Worm (Caenorhabditis elegans) whole organism, midembryonic: ENCODE measurements around the gene paqr-2.

Experiments used
- T22C8.4 ChIP-seq: fragments of 200-800 bp; sonication (Bioruptor generic); IDR thresholded peaks from 2 replicates; pipeline ENCODE4 v1.3.6; 2022; ENCODE audit warnings: missing genetic modification characterization, missing compliant biosample characterization
- cog-1 ChIP-seq: sonication (generic microtip); optimal IDR thresholded peaks from 2 replicates; lab custom pipeline; 2016; ENCODE audit warnings: missing genetic modification characterization, missing compliant biosample characterization
- flt-1 ChIP-seq: fragments of 200-800 bp; sonication (Bioruptor generic); IDR thresholded peaks from 2 replicates; pipeline ENCODE4 v1.3.6; 2022; ENCODE audit warnings: missing genetic modification characterization, missing compliant biosample characterization
- klf-2 ChIP-seq: fragments of 200-800 bp; sonication (Bioruptor generic); conservative IDR thresholded peaks from 2 replicates; pipeline ENCODE4 v1.3.6; 2022; ENCODE audit warnings: missing genetic modification reagents, missing genetic modification characterization, missing compliant biosample characterization
- med-1 ChIP-seq: sonication (generic microtip); optimal IDR thresholded peaks from 2 replicates; lab custom pipeline; 2017; ENCODE audit warnings: missing genetic modification characterization, mild to moderate bottlenecking, missing compliant biosample characterization, antibody characterized with exemption, missing genetic modification reagents; ENCODE audit not compliant: insufficient read depth
- ref-1 ChIP-seq: fragments of 200-800 bp; sonication (Bioruptor generic); conservative IDR thresholded peaks from 2 replicates; pipeline ENCODE4 v1.3.6; 2022; ENCODE audit warnings: missing genetic modification reagents, missing genetic modification characterization, missing compliant biosample characterization
- tab-1 ChIP-seq: fragments of 200-800 bp; sonication (Bioruptor generic); IDR thresholded peaks from 2 replicates; pipeline ENCODE4 v1.3.6; 2022; ENCODE audit warnings: missing genetic modification characterization, missing compliant biosample characterization
- ztf-23 ChIP-seq: fragments of 200-800 bp; sonication (Bioruptor generic); IDR thresholded peaks from 2 replicates; pipeline ENCODE4 v1.3.6; 2022; ENCODE audit warnings: missing genetic modification reagents, missing genetic modification characterization, missing compliant biosample characterization
- ztf-29 ChIP-seq: fragments of 200-800 bp; sonication (Bioruptor generic); IDR thresholded peaks from 2 replicates; pipeline ENCODE4 v1.3.6; 2022; ENCODE audit warnings: missing genetic modification reagents, missing genetic modification characterization, missing compliant biosample characterization

paqr-2 gene

DNA sequence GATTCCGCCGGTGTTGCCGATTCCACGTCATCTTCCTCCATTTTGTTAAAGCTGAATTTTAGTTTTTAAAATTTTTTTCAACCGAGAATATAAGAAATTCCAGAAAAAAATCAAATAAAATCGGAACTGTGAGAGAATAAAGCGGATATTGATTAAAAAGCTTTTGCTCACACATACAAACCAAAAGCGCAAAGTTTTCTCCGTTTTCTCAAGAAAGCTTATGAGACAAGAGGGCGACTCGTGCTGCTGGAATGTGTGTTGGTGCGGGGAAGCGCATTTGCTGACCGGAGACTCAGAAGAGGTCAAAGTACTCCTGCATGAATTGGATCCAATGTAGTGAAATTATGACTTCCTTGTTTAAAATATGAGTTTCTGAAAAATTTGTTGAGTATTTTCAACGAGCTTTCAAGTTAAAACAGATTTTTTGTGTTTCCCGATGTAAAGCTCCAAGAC is at the start of gene paqr-2:
TSS of gene paqr-2 (minus strand) at position 51 of the 453 bp plus-strand sequence.
- TF ChIP-seq tab-1 (GFP tag; lab: Robert Waterston, UW): no peak
- no peak for TF ChIP-seq flt-1 (GFP tag; lab: Robert Waterston, UW)
- TF ChIP-seq med-1: no peak
- TF ChIP-seq ztf-29 (GFP tag; lab: Robert Waterston, UW): no peak
- TF ChIP-seq ref-1 (GFP tag; lab: Robert Waterston, UW): no peak
- TF ChIP-seq cog-1 (tag; lab: Kevin White, UChicago): no peak
- no peak for TF ChIP-seq klf-2 (GFP tag; lab: Robert Waterston, UW)
- TF ChIP-seq T22C8.4 (GFP tag; lab: Robert Waterston, UW): no peak
- no peak for TF ChIP-seq ztf-23

DNA sequence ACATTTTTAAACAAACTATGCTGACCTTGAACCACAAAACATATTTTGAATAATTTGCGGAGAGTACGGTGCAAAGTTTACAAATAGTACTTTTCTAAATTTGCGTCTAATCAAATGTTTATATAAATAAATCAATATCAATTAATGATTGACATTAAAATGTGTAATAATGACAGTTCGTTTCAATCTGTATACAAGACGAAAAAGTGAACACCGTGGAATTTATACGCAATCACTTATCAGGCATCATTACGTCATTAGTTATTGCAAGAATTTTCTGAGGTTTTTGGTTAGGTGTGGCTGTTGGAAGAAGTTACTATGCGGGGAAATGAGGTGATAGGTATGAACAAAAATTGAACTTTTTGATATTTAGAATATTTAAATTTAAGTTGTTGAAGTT is 47.4 kb upstream of the paqr-2 start:
- TF ChIP-seq tab-1 (GFP tag; lab: Robert Waterston, UW) (no peak), cog-1 (tag; lab: Kevin White, UChicago) (no peak), flt-1 (GFP tag; lab: Robert Waterston, UW) (no peak), T22C8.4 (GFP tag; lab: Robert Waterston, UW) (no peak), ref-1 (GFP tag; lab: Robert Waterston, UW) (no peak), med-1 (no peak), ztf-23 (no peak), ztf-29 (GFP tag; lab: Robert Waterston, UW) (no peak), klf-2 (GFP tag; lab: Robert Waterston, UW) (no peak)

DNA sequence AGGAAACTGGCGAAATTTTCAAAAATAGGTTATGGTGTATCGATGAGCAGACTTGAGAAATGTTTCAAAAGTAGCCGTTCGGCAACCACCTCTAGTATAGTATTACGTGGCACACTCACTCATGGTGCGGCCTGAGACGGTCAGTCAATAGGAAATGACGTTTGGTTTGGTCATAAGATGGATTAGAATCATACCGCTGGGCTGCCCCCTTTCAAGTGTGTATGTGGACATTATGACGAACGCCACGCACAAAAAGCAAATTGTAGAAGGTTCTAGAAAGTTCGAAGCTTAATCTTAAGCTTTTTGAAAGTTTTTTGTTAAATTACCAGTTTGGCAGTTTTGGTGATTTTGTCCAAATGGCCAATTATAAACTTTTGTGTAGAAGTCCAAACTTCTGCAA is 44.6 kb upstream of the paqr-2 start:
- TF ChIP-seq klf-2 (GFP tag; lab: Robert Waterston, UW) (no peak), ztf-23 (no peak), tab-1 (GFP tag; lab: Robert Waterston, UW) (no peak), med-1 (no peak), flt-1 (GFP tag; lab: Robert Waterston, UW) (no peak), ztf-29 (GFP tag; lab: Robert Waterston, UW) (no peak), cog-1 (tag; lab: Kevin White, UChicago) (no peak)

DNA sequence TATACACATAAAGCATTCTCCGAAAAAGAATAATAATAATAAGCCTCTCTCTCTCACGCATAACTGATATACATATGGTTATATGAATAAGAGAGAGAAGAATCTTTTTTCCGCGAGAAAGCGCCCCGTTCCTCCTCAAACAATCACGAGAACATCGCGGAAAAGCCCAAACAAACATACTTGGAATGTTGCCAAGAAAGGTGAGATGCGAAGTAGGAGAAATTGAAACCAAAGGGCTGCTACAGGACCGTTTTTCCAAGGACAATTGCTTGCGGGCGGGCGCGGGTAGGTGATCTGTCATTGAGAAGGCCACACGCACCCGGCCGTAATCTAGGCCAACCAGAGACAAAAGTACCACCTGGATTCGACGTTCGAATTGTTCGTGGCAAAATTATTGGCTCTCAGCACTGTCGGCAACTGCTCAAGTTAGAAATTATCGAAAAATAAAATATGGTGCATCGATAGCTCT is 44.0 kb upstream of the paqr-2 start, which contains the start of gene dnj-24:
TSS of gene dnj-24 (minus strand) at position 419 of the 469 bp plus-strand sequence.
- TF ChIP-seq tab-1 (GFP tag; lab: Robert Waterston, UW) (no peak), ztf-23 (no peak), ref-1 (GFP tag; lab: Robert Waterston, UW) (no peak), flt-1 (GFP tag; lab: Robert Waterston, UW) (no peak), cog-1 (tag; lab: Kevin White, UChicago) (no peak), med-1 (no peak), ztf-29 (GFP tag; lab: Robert Waterston, UW) (no peak)

DNA sequence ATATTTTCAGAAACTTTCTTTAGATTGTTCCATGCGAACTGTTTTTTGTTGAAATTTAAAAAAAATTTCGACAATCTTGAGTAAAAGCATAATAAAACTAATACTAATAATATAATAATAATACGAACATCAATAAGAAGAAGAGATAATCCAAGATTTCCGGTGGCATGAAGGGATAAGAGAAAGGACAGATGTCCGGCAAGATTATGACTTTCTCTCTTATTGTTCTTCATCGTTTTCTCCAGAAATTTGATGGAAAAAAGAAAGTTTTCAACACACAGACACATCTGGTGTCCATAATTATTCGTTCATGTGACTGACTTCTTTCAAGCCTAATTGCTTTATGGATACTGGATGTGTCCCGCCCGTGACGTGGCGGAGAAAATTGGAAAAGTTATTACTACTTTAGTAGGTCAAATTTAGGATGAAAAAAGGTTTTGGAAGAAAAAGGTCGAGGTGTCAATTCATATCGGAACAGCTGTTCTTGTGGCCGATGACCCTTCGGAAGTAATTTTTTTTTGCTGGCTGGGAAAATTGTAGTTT is 42.9 kb upstream of the paqr-2 start:
- no peak for TF ChIP-seq cog-1 (tag; lab: Kevin White, UChicago)
- no peak for TF ChIP-seq tab-1 (GFP tag; lab: Robert Waterston, UW)
- TF ChIP-seq med-1: no peak

DNA sequence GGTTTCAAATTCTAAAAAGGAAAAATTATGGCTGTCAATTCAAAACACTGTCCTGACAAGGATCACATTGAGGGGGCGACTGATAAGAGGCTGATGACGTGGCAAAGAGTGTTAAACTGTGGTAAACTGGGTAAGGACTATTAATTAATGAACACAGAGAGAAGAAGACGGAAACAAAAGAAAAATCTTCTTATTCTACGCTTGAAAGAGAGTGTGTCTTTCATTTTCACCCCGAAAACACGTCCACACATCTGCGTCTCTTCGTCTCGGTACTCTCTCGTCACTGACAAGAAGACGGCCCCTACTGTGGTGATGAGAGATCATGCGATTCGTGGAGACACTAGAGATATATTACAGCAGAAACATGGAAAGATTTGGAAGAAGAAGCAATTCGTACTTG is 41.7 kb upstream of the paqr-2 start:
- TF ChIP-seq flt-1 (GFP tag; lab: Robert Waterston, UW): no peak
- TF ChIP-seq klf-2 (GFP tag; lab: Robert Waterston, UW): no peak
- TF ChIP-seq ztf-23: no peak
- no peak for TF ChIP-seq T22C8.4 (GFP tag; lab: Robert Waterston, UW)
- TF ChIP-seq ztf-29 (GFP tag; lab: Robert Waterston, UW): no peak
- TF ChIP-seq tab-1 (GFP tag; lab: Robert Waterston, UW): no peak
- TF ChIP-seq cog-1 (tag; lab: Kevin White, UChicago): no peak
- no peak for TF ChIP-seq ref-1 (GFP tag; lab: Robert Waterston, UW)
- no peak for TF ChIP-seq med-1

DNA sequence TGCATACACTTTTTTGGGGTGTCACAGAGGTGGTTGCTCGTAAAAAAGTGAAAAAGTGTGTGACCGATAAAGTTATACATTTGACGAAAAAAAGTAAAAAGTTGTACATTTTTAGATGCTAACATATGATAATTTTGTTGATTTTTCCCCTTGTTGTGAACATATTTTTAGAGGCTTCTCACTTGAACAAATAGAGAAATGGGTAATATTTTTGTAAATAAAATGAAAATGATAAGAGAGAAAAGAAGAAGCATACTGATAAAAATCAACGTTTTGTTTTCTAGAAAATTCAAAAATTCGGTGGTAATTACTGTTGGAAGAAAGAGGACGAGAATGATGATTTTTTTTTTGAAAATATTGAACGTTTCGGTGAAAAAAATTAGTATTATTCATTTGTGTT is 40.5 kb upstream of the paqr-2 start:
- no peak for TF ChIP-seq ztf-23

DNA sequence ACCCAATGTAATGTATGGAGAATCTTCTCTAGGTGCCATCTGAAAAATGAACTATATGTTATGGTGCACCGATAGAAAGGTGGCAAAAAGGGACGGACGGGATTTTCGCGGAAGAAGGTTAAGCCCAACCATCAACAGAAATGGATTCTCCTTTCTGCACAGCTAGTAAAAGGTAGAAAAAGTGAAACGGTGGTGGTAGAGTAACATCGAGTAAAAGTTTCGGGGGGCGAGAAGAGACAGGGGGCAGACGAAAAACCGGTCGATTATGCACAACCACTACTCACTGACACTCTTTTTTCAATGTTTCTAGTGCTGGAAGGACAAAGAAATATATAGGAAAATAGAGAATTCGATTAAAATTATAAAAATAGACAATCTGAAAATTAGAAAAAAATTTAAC is 39.8 kb upstream of the paqr-2 start:
- no peak for TF ChIP-seq tab-1 (GFP tag; lab: Robert Waterston, UW)
- TF ChIP-seq T22C8.4 (GFP tag; lab: Robert Waterston, UW): no peak
- no peak for TF ChIP-seq flt-1 (GFP tag; lab: Robert Waterston, UW)
- no peak for TF ChIP-seq med-1
- no peak for TF ChIP-seq ztf-29 (GFP tag; lab: Robert Waterston, UW)
- no peak for TF ChIP-seq ref-1 (GFP tag; lab: Robert Waterston, UW)
- no peak for TF ChIP-seq cog-1 (tag; lab: Kevin White, UChicago)
- no peak for TF ChIP-seq ztf-23
- TF ChIP-seq klf-2 (GFP tag; lab: Robert Waterston, UW): no peak

DNA sequence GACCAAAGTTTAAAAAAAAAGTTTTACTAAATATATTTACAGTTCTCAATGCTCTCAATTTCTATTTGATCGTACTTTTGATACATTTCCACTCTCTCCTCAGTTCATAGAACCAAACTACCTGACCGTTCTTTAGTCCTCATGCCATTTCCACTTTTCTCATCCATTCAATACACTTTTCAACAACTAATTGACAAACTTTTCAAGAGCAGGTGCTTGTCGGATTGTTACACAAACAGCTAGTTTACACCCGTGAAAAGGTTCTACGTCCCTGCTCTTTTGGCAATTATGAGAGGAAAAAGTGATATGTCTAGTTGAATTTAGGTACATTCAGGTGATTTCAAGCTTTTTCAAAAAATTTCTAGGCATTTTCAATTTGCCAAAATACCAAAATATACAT is 38.2 kb upstream of the paqr-2 start:
- no peak for TF ChIP-seq tab-1 (GFP tag; lab: Robert Waterston, UW)
- no peak for TF ChIP-seq ref-1 (GFP tag; lab: Robert Waterston, UW)
- TF ChIP-seq ztf-23: no peak
- no peak for TF ChIP-seq klf-2 (GFP tag; lab: Robert Waterston, UW)
- no peak for TF ChIP-seq T22C8.4 (GFP tag; lab: Robert Waterston, UW)
- no peak for TF ChIP-seq flt-1 (GFP tag; lab: Robert Waterston, UW)
- no peak for TF ChIP-seq cog-1 (tag; lab: Kevin White, UChicago)
- TF ChIP-seq ztf-29 (GFP tag; lab: Robert Waterston, UW): no peak
- TF ChIP-seq med-1: no peak

DNA sequence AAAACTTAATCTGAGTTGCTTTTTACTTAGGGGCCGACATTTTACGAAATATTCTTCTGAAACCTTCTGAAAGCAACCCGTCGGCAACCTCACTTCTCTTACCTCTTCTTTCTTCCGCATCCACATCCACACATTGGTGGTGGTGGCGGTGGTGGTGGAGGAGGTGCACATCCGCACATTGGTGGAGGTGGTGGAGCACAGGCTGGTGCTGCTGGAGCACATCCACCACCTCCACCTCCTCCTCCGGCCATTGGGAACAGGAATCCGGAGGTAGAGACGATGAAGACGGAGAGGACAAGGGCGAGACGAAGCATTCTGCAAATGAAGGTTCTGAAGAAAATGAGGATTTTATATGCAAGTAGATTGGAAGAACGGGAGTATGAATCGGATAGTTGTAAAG is 34.0 kb upstream of the paqr-2 start, which contains the start of gene grl-22:
TSS of gene grl-22 (minus strand) at position 332 of the 400 bp plus-strand sequence.
- TF ChIP-seq med-1 (no peak), flt-1 (GFP tag; lab: Robert Waterston, UW) (no peak), cog-1 (tag; lab: Kevin White, UChicago) (no peak), ref-1 (GFP tag; lab: Robert Waterston, UW) (no peak)
